Worm (Caenorhabditis elegans) whole organism, L4/young adult: ENCODE measurements around the gene T14B4.9.

Source experiments
- W03F9.2 ChIP-seq: fragments of 150-350 bp; optimal IDR thresholded peaks from 2 replicates; lab custom pipeline; 2014; ENCODE audit warnings: missing biosample characterization, missing genetic modification characterization
- dao-5 ChIP-seq: sonication (generic microtip); optimal IDR thresholded peaks from 2 replicates; lab custom pipeline; 2016; ENCODE audit warnings: missing genotype, missing genetic modification characterization, moderate library complexity, missing compliant biosample characterization
- him-1 ChIP-seq: sonication (generic microtip); optimal IDR thresholded peaks from 2 replicates; lab custom pipeline; 2016; ENCODE audit warnings: missing genotype, missing genetic modification reagents, missing genetic modification characterization, missing compliant biosample characterization

The T14B4.9 gene

DNA sequence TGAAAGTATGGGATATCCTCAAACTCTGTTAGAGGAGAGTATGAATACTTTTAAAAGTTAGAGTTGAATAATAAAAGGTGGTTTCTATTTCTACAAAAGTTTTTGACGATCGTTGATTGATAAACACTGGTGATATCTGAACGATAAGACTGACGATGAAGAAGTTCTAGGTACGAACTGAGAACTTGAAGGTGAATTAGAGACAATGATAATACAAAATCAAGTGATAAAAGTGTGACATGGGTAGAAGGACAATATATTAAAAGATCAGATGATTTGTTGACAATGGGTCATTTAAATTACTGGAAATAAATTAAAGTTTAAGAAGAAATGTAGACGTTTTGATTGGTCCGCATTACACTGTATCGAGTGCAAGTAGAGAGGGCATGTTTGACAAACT is 38.2 kb downstream of the T14B4.9 start, which contains the start of gene C18H9.5:
Gene C18H9.5, minus strand, starts transcription at position 179 of the 400 bp plus-strand sequence.
- no peak for TF ChIP-seq W03F9.2 (tag; lab: Kevin White, UChicago)
- TF ChIP-seq dao-5 (tag; lab: Kevin White, UChicago): no peak
- no peak for TF ChIP-seq him-1 (tag; lab: Kevin White, UChicago)

DNA sequence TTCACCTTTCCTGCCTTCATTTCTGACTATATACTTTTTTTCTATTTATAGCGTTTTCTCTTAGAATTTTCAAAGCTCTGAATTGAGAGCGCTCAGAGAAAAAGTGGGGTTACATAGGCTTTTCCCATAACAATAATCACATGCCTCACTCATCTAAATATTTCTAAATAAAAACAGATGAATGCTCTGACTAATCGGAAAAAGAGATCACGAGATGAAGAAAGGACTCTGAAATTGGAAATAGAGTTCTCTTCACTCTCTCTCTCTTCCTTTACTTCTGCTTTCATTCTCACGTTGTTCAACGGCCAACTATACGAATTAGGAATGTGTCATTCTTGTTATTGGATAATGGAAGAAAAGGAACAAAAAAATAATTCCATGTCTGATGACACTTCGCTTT is 44.5 kb downstream of the T14B4.9 start:
- no peak for TF ChIP-seq dao-5 (tag; lab: Kevin White, UChicago)
- TF ChIP-seq W03F9.2 (tag; lab: Kevin White, UChicago): no peak
- no peak for TF ChIP-seq him-1 (tag; lab: Kevin White, UChicago)

DNA sequence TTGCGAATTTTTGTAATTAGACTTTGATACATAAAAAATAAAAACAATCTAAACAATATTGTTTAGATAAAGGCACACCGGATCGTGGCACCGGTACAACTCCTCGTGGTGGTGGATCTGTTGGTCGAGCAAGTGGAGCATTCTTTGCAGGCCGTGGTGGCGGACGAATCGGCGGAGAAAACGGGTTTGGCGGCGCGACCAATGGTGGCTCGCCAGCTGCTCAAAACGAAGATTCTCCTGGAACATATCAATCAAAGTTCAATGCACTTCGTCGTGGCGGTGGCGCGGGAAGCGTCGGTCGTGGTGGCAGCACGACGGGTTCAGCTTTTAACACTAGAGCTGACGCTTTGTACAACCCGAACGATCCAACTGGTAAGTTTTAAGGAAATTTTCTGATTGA is 47.7 kb downstream of the T14B4.9 start:
- no peak for TF ChIP-seq him-1 (tag; lab: Kevin White, UChicago)
- TF ChIP-seq dao-5 (tag; lab: Kevin White, UChicago): no peak
- no peak for TF ChIP-seq W03F9.2 (tag; lab: Kevin White, UChicago)

DNA sequence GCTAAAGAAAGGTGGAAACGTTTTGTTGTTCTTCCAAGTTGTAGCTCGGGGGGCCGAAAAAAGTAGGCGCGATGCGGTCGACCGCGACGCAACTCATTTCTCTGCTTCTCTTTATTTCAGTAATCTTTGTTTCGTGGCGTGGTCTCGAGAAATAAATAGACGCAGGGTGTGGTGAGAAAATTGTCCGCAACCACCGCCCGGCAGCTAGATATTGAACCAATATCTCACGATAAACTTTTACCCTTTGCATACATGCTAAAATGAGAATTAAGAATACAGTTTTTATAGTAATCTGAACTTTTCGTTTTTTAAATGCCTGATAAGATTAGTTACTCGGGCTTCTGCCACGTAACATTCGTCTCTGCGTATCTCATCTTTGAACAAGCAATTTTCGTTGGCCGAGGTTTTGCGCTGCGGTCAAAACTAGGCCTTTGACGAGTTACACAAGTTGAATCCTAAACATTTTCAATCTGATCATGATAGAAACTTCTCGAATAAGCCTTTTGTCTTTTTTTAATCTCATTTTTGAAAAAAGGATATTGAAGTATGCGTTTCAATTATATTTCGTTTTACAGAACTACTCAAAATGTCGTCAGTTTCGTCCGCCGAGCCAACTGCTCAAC is 49.8 kb downstream of the T14B4.9 start, which contains the start of gene gyf-1:
Gene gyf-1, plus strand, starts transcription at position 573 of the 623 bp plus-strand sequence.
- TF ChIP-seq him-1 (tag; lab: Kevin White, UChicago): no peak
- TF ChIP-seq dao-5 (tag; lab: Kevin White, UChicago): no peak
- TF ChIP-seq W03F9.2 (tag; lab: Kevin White, UChicago): no peak

DNA sequence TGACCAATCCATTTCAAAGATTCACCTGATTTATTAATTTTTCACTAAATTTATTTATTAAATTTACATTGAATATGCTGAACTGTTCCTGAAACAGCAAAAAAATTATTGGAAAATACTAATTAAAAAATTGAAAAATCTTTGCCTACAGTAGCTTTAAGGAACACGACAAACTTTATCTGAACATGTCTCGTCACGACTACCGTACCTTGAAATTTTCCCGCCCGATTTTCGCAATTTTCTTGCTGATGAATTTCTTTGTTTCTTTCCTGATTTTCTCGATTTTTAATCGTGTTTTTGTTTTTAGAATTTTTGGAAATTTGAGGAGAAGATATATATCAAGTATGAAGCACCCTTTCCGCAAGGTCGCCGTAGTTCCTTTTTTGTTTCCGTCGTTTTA is 50.7 kb downstream of the T14B4.9 start:
- TF ChIP-seq dao-5 (tag; lab: Kevin White, UChicago) (no peak), him-1 (tag; lab: Kevin White, UChicago) (no peak), W03F9.2 (tag; lab: Kevin White, UChicago) (no peak)

DNA sequence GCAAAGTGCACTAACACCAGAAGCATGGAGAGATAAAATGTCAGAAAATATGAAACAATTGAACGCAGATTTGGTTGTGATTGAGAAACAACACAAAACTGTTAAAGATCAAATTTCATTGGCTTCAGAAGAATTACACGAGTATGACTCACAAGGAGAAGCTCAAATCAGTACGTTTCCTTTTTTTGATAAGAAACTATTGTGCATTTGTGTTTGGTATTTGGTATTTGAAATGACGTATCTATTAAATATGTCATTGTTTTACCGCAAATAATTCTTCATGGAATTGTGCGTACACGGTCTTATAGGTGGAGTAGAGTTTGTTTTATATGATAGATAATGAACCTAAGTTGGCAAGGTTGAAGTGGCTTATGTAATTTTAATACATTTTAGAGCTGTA is 52.1 kb downstream of the T14B4.9 start:
- TF ChIP-seq him-1 (tag; lab: Kevin White, UChicago): no peak
- no peak for TF ChIP-seq dao-5 (tag; lab: Kevin White, UChicago)
- no peak for TF ChIP-seq W03F9.2 (tag; lab: Kevin White, UChicago)
